Worm (Caenorhabditis elegans) whole organism, late embryonic: Measurements from ENCODE around the gene K02E2.1.

Experiments used
- C08G9.2 ChIP-seq: sonication (generic microtip); optimal IDR thresholded peaks from 2 replicates; lab custom pipeline; 2016; ENCODE audit warnings: mild to moderate bottlenecking, missing genetic modification characterization, moderate library complexity, missing compliant biosample characterization
- F13H6.1 ChIP-seq: sonication (generic microtip); optimal IDR thresholded peaks from 2 replicates; lab custom pipeline; 2016; ENCODE audit warnings: missing genetic modification characterization, missing compliant biosample characterization
- K02D7.2 ChIP-seq: sonication (generic microtip); optimal IDR thresholded peaks from 2 replicates; lab custom pipeline; 2017; ENCODE audit warnings: mild to moderate bottlenecking, missing genetic modification characterization, missing compliant biosample characterization
- K09A11.1 ChIP-seq: sonication (generic microtip); optimal IDR thresholded peaks from 2 replicates; lab custom pipeline; 2017; ENCODE audit warnings: antibody characterized with exemption, mild to moderate bottlenecking, missing genetic modification characterization, missing compliant biosample characterization; ENCODE audit not compliant: insufficient read depth
- T23F11.4 ChIP-seq: fragments of 200-800 bp; sonication (Bioruptor generic); optimal IDR thresholded peaks from 2 replicates; lab custom pipeline; 2018; ENCODE audit warnings: mild to moderate bottlenecking, missing genetic modification characterization, missing compliant biosample characterization
- ahr-1 ChIP-seq: sonication (generic microtip); optimal IDR thresholded peaks from 2 replicates; lab custom pipeline; 2016; ENCODE audit warnings: missing genetic modification characterization, missing compliant biosample characterization
- ceh-22 ChIP-seq: sonication (generic microtip); optimal IDR thresholded peaks from 2 replicates; lab custom pipeline; 2017; ENCODE audit warnings: missing biosample characterization, missing genetic modification characterization
- ceh-34 ChIP-seq: sonication (generic microtip); optimal IDR thresholded peaks from 2 replicates; lab custom pipeline; 2016; ENCODE audit warnings: mild to moderate bottlenecking, missing genetic modification characterization, missing compliant biosample characterization
- ceh-48 ChIP-seq: sonication (generic microtip); optimal IDR thresholded peaks from 2 replicates; lab custom pipeline; 2016; ENCODE audit warnings: missing genetic modification characterization, inconsistent platforms, missing compliant biosample characterization
- elt-2 ChIP-seq: sonication (generic microtip); optimal IDR thresholded peaks from 2 replicates; lab custom pipeline; 2016; ENCODE audit warnings: missing genetic modification reagents, missing genetic modification characterization, missing compliant biosample characterization
- elt-4 ChIP-seq: sonication (generic microtip); optimal IDR thresholded peaks from 2 replicates; lab custom pipeline; 2016; ENCODE audit warnings: missing genetic modification characterization, missing compliant biosample characterization
- fkh-10 ChIP-seq: fragments of 150-350 bp; optimal IDR thresholded peaks from 2 replicates; lab custom pipeline; 2014; ENCODE audit warnings: missing biosample characterization, missing genetic modification reagents, missing genetic modification characterization
- fkh-6 ChIP-seq: sonication (generic microtip); optimal IDR thresholded peaks from 2 replicates; lab custom pipeline; 2016; ENCODE audit warnings: missing genetic modification characterization, missing compliant biosample characterization
- gmeb-2 ChIP-seq: sonication (generic microtip); optimal IDR thresholded peaks from 2 replicates; lab custom pipeline; 2016; ENCODE audit warnings: missing genetic modification characterization, inconsistent platforms, missing compliant biosample characterization
- hlh-15 ChIP-seq: sonication (generic microtip); optimal IDR thresholded peaks from 2 replicates; lab custom pipeline; 2016; ENCODE audit warnings: missing genetic modification characterization, missing compliant biosample characterization
- hlh-30 ChIP-seq: sonication (generic microtip); optimal IDR thresholded peaks from 2 replicates; lab custom pipeline; 2017; ENCODE audit warnings: antibody characterized with exemption, missing genetic modification characterization, missing compliant biosample characterization; ENCODE audit not compliant: insufficient read depth
- hlh-8 ChIP-seq: sonication (generic microtip); optimal IDR thresholded peaks from 2 replicates; lab custom pipeline; 2016; ENCODE audit warnings: missing genotype, missing genetic modification characterization, missing compliant biosample characterization
- lim-6 ChIP-seq: sonication (generic microtip); optimal IDR thresholded peaks from 2 replicates; lab custom pipeline; 2016; ENCODE audit warnings: missing genetic modification characterization, missing compliant biosample characterization
- madf-2 ChIP-seq: sonication (generic microtip); optimal IDR thresholded peaks from 2 replicates; lab custom pipeline; 2017; ENCODE audit warnings: missing genetic modification characterization, missing compliant biosample characterization
- nhr-232 ChIP-seq: sonication (generic microtip); optimal IDR thresholded peaks from 2 replicates; lab custom pipeline; 2016; ENCODE audit warnings: missing genetic modification characterization, missing compliant biosample characterization
- odd-2 ChIP-seq: sonication (generic microtip); optimal IDR thresholded peaks from 2 replicates; lab custom pipeline; 2017; ENCODE audit warnings: antibody characterized with exemption, mild to moderate bottlenecking, missing genetic modification characterization, missing compliant biosample characterization
- pag-3 ChIP-seq: sonication (generic microtip); optimal IDR thresholded peaks from 2 replicates; lab custom pipeline; 2016; ENCODE audit warnings: missing compliant biosample characterization, missing genetic modification characterization, borderline replicate concordance
- pat-9 ChIP-seq: fragments of 200-800 bp; sonication (Bioruptor generic); optimal IDR thresholded peaks from 2 replicates; lab custom pipeline; 2018; ENCODE audit warnings: mild to moderate bottlenecking, missing genetic modification characterization, moderate library complexity, missing compliant biosample characterization
- pha-2 ChIP-seq: sonication (generic microtip); optimal IDR thresholded peaks from 2 replicates; lab custom pipeline; 2017; ENCODE audit warnings: mild to moderate bottlenecking, missing genetic modification characterization, missing compliant biosample characterization
- pha-4 ChIP-seq: fragments of 150-350 bp; optimal IDR thresholded peaks from 2 replicates; lab custom pipeline; 2018; ENCODE audit warnings: missing biosample characterization, missing genetic modification reagents, missing genetic modification characterization
- ref-2 ChIP-seq: sonication (generic microtip); optimal IDR thresholded peaks from 2 replicates; lab custom pipeline; 2016; ENCODE audit warnings: missing genetic modification characterization, missing compliant biosample characterization
- rnt-1 ChIP-seq: sonication (generic microtip); optimal IDR thresholded peaks from 2 replicates; lab custom pipeline; 2016; ENCODE audit warnings: missing genetic modification characterization, missing compliant biosample characterization
- sdc-2 ChIP-seq: sonication (generic microtip); optimal IDR thresholded peaks from 2 replicates; lab custom pipeline; 2016; ENCODE audit warnings: missing genotype, missing genetic modification characterization, missing compliant biosample characterization
- sox-4 ChIP-seq: sonication (generic microtip); optimal IDR thresholded peaks from 2 replicates; lab custom pipeline; 2017; ENCODE audit warnings: mild to moderate bottlenecking, missing genetic modification characterization, inconsistent platforms, missing compliant biosample characterization
- tbx-7 ChIP-seq: sonication (generic microtip); optimal IDR thresholded peaks from 2 replicates; lab custom pipeline; 2016; ENCODE audit warnings: missing genotype, missing genetic modification characterization, missing compliant biosample characterization
- ttx-3 ChIP-seq: sonication (generic microtip); optimal IDR thresholded peaks from 2 replicates; lab custom pipeline; 2016; ENCODE audit warnings: missing genetic modification reagents, missing genetic modification characterization, missing compliant biosample characterization
- unc-3 ChIP-seq, 2 experiments: fragments of 200-800 bp in 1 of 2; sonication (Bioruptor generic) in 1 of 2; sonication (generic microtip) in 1 of 2; conservative IDR thresholded peaks in 1 of 2; optimal IDR thresholded peaks in 1 of 2; 2 replicates each; pipeline versions ENCODE4 v1.3.6 to Lab custom; 2016 to 2022; ENCODE audit warnings: missing compliant biosample characterization in 2 of 2, missing genetic modification characterization in 2 of 2, missing genetic modification reagents in 1 of 2
- unc-42 ChIP-seq: sonication (generic microtip); optimal IDR thresholded peaks from 2 replicates; lab custom pipeline; 2016; ENCODE audit warnings: missing genotype, missing genetic modification characterization, missing compliant biosample characterization
- unc-55 ChIP-seq: sonication (generic microtip); optimal IDR thresholded peaks from 2 replicates; lab custom pipeline; 2017; ENCODE audit warnings: missing biosample characterization, missing genetic modification reagents, missing genetic modification characterization
- zip-5 ChIP-seq: sonication (generic microtip); optimal IDR thresholded peaks from 2 replicates; lab custom pipeline; 2016; ENCODE audit warnings: missing genetic modification characterization, missing compliant biosample characterization

Gene K02E2.1

DNA sequence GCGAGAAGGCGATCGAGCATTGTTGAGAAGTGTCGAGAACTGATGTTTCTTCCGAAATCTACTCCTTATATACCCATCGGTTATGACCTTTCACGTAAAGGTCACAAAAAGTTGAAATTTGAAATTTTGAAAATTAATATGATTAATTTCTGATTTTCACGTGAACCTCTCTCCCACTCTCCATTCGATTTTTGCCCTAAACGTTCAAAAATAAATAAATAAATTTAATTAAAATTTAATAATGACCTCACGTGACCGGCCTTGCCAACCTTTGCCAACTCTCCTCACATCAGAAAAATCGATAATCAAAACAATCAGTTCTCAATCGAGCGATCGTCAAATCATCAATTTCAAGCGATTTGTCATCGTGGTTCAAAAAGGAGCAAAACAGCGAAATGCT lies 33.9 kb upstream of the K02E2.1 start, which contains the start of gene Y113G7C.1:
Y113G7C.1 (plus strand) TSS at position 301 of the 400 bp plus-strand sequence.
- TF ChIP-seq ahr-1 (no peak), hlh-8 (tag; lab: Kevin White, UChicago) (no peak), zip-5 (no peak), hlh-15 (no peak), ceh-48 (tag; lab: Kevin White, UChicago) (no peak), elt-4 (tag; lab: Kevin White, UChicago) (no peak), ref-2 (tag; lab: Kevin White, UChicago) (no peak), ceh-34 (tag; lab: Kevin White, UChicago) (no peak)

DNA sequence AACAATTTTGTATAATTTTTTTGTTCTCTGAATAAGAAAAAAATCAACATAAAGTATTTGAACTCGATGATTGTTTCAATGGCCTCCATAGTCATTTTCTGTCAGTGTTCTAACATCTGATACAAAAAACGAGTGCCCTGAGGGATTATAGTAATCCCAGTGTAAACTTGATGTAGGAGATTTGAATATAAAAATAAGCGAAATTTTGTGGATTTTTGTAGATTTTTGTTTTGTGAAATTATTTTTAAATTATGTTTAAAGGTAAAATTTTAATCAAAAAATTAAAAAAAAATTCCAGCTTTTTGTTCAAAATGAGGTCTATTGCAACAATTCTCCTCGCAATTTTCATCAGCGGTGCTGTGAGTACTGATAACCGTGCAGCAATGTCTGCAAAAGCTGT lies 25.9 kb upstream of the K02E2.1 start, which contains the start of gene Y38H6A.1:
Y38H6A.1 (plus strand) TSS at position 301 of the 400 bp plus-strand sequence.
- TF ChIP-seq nhr-232 (tag; lab: Kevin White, UChicago) (no peak), hlh-30 (tag; lab: Kevin White, UChicago) (no peak), odd-2 (tag; lab: Kevin White, UChicago) (no peak), tbx-7 (tag; lab: Kevin White, UChicago) (no peak), pha-2 (tag; lab: Kevin White, UChicago) (no peak), lim-6 (tag; lab: Kevin White, UChicago) (no peak), ttx-3 (tag; lab: Kevin White, UChicago) (no peak), pag-3 (no peak), madf-2 (tag; lab: Kevin White, UChicago) (no peak), elt-2 (tag; lab: Kevin White, UChicago) (no peak), ceh-22 (no peak), sox-4 (no peak), fkh-6 (no peak), fkh-10 (no peak), unc-55 (GFP tag; lab: Kevin White, UChicago) (no peak), K02D7.2 (tag; lab: Kevin White, UChicago) (no peak), T23F11.4 (GFP tag; lab: Kevin White, UChicago) (no peak), unc-42 (no peak), pha-4 (tag; lab: Kevin White, UChicago) (no peak)

DNA sequence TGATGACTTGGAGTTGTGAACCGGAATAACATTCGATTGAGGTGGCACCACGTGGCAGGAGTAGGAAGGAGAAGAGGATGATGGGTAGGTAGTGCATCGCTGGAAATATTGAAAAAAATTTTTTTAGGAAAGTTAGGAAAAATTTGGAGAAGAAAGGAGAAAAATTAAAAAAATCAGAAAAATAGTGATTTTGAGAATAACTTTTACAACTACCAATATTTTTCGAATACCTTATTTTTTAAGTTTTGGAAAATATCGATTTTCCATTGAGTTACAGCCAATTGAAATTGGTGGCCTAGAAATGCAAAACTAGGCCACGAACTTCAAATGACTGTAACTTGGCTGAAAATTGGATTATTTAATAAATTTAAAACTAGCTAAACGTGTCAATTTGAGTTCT lies 16.0 kb upstream of the K02E2.1 start, which contains the start of gene Y38H6A.5:
Y38H6A.5 (minus strand) TSS at position 101 of the 400 bp plus-strand sequence.
- TF ChIP-seq hlh-15 (no peak), nhr-232 (tag; lab: Kevin White, UChicago) (no peak), pag-3 (no peak), rnt-1 (tag; lab: Kevin White, UChicago) (no peak), ceh-48 (tag; lab: Kevin White, UChicago) (no peak), ref-2 (tag; lab: Kevin White, UChicago) (no peak), pat-9 (tag; lab: Kevin White, UChicago) (no peak), F13H6.1 (no peak), madf-2 (tag; lab: Kevin White, UChicago) (no peak), sdc-2 (no peak), elt-2 (tag; lab: Kevin White, UChicago) (no peak), C08G9.2 (tag; lab: Kevin White, UChicago) (no peak)
- TF ChIP-seq, all 69 proteins: peak for 0

DNA sequence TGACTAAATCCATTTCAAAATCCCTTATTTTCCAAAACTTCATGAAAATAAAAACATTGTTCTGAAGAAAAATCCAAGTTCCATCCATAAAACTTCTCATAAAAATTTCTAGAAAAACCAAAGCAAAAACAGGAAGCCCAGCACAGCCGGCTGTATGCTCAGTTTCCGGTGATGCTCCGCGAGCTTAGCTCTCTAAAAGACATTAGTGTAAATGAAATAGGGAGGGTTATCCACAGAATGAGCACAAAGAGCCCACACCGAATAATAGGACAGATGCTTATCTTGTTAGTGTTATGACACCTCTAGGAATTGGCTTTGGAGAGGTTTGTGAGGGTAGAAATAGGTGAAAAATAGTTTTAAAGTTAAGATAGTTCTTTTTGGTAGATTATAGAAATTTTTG lies 13.3 kb upstream of the K02E2.1 start:
- TF ChIP-seq unc-42: peak; percentile 38
- TF ChIP-seq elt-2 (tag; lab: Kevin White, UChicago): no peak
- TF ChIP-seq, all 69 proteins: peak for 1

DNA sequence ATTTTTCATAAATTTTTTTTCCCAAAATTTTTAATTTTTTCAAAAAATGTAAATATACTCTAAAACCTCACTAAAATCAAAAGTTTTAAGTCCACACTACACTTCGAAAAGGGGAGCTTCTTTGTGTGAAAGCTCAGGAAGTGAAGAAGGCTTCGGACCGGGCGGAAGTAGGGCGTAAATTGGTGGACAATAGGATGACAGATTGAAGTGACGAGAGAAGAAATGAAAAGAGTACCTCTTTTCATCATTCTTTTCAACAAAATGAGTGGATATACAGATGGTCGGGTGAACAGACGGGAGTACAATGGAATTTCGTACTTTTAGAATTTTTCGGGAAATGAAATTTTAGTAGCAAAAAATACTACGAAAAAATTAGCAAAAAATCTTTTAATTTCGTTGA lies 12.4 kb upstream of the K02E2.1 start:
- TF ChIP-seq unc-3 (GFP tag; conservative IDR thresholded peaks at IDR 0.05; lab: Robert Waterston, UW): no peak
- TF ChIP-seq unc-3 (tag; optimal IDR thresholded peaks at IDR 0.05; lab: Kevin White, UChicago): no peak
- no peak for TF ChIP-seq elt-2 (tag; lab: Kevin White, UChicago)
- no peak for TF ChIP-seq K09A11.1 (tag; lab: Kevin White, UChicago)
- no peak for TF ChIP-seq gmeb-2 (tag; lab: Kevin White, UChicago)
- TF ChIP-seq lim-6 (tag; lab: Kevin White, UChicago): no peak
- TF ChIP-seq F13H6.1: no peak
- peak; percentile 45 for TF ChIP-seq unc-42
- TF ChIP-seq K02D7.2 (tag; lab: Kevin White, UChicago): no peak
